Fruit fly (Drosophila melanogaster) whole organism, adult: ENCODE data around the gene CG32373.

Experiments
- CG14711 ChIP-seq: fragments of 200-800 bp; sonication (Bioruptor generic); optimal IDR thresholded peaks from 2 replicates; lab custom pipeline; 2018; ENCODE audit warnings: missing biosample characterization, mild to moderate bottlenecking, missing genetic modification characterization, moderate library complexity
- CG1620 ChIP-seq: fragments of 200-800 bp; sonication (Bioruptor generic); optimal IDR thresholded peaks from 2 replicates; lab custom pipeline; 2016; ENCODE audit warnings: missing biosample characterization, missing genetic modification characterization
- Clk ChIP-seq: fragments of 200-800 bp; sonication (Bioruptor generic); optimal IDR thresholded peaks from 2 replicates; lab custom pipeline; 2017; ENCODE audit warnings: missing biosample characterization, missing genetic modification characterization
- cnc ChIP-seq, 2 experiments: fragments of >200 bp; optimal IDR thresholded peaks; 2 replicates each; lab custom pipeline; 2017
- pad ChIP-seq: fragments of 200-800 bp; sonication (Bioruptor generic); optimal IDR thresholded peaks from 3 replicates; lab custom pipeline; 2017; ENCODE audit warnings: missing biosample characterization, missing genetic modification characterization, mild to moderate bottlenecking, moderate library complexity, missing genetic modification reagents
- toe ChIP-seq: fragments of 200-800 bp; sonication (Bioruptor generic); optimal IDR thresholded peaks from 2 replicates; lab custom pipeline; 2016; ENCODE audit warnings: missing biosample characterization, missing genetic modification characterization

DNA sequence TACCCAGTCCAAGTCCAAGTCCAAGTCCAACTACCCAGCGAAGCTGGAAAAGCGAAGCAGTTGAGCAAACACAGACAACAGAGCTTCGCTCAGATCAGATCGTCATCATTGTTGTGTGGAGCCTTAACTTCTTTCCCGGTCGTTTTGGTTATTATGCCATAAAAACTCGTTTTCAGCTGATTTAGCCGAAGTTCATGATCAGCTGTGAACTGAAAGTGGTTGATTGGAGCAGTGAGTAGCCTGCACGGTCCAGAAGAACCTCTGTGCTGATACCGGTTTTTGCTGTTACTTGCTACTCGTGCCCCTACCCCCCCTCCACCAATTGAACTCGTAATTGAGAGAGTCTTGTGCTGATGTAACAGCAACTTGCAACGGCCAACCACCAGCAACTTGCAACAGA, 39.8 kb upstream of the CG32373 start:
- TF ChIP-seq pad (GFP tag; lab: Kevin White, UChicago) (no peak), Clk (GFP tag; lab: Kevin White, UChicago) (no peak), CG14711 (no peak), toe (GFP tag; lab: Kevin White, UChicago) (no peak), CG1620 (GFP tag; lab: Kevin White, UChicago) (no peak), cnc (optimal IDR thresholded peaks at IDR 0.05; lab: Kevin White, UChicago) (no peak)
